Fruit fly (Drosophila melanogaster): Measurements from ENCODE around the gene kon.

kon gene

dm6 chr2L:18503760-18504159, at the start of gene kon (continued):
- TF ChIP-seq tap (tag; optimal IDR thresholded peaks at IDR 0.05) (no peak), dati (GFP tag; IDR thresholded peaks at IDR 0.05) (no peak), NfI (GFP tag; optimal IDR thresholded peaks at IDR 0.05) (no peak), Rfx (GFP tag; IDR thresholded peaks at IDR 0.05) (peak; percentile 28; the same call in 1 of the 2 replicates), tll (GFP tag; optimal IDR thresholded peaks at IDR 0.05) (no peak), Bgb (GFP tag; IDR thresholded peaks at IDR 0.05; ENCODE audit: partially characterized antibody) (peak; percentile 15; the same call in 1 of the 2 replicates), CG12769 (tag; optimal IDR thresholded peaks at IDR 0.05) (peak; percentile 91), CG12219 (GFP tag; optimal IDR thresholded peaks at IDR 0.05) (no peak), ERR (GFP tag; optimal IDR thresholded peaks at IDR 0.05) (no peak), sens (GFP tag) (peak; percentile 82), so (GFP tag; IDR thresholded peaks at IDR 0.05) (0 out of 3 replicates have a peak, but pooled peaks have one; percentile 34), CG7987 (GFP tag; optimal IDR thresholded peaks at IDR 0.05) (no peak), cwo (GFP tag; optimal IDR thresholded peaks at IDR 0.05) (no peak), CG1603 (tag; optimal IDR thresholded peaks at IDR 0.05) (no peak), wdn (GFP tag; IDR thresholded peaks at IDR 0.05) (no peak), CG6791 (GFP tag; IDR thresholded peaks at IDR 0.05; ENCODE audit: partially characterized antibody) (peak; percentile 61; the same call in 2 of the 3 replicates), Vsx1 (GFP tag; optimal IDR thresholded peaks at IDR 0.05) (no peak), CG2202 (tag; optimal IDR thresholded peaks at IDR 0.05) (no peak), hth (optimal IDR thresholded peaks at IDR 0.05) (no peak), Med (GFP tag) (peak; percentile 66), Taf1 (GFP tag; IDR thresholded peaks at IDR 0.05) (no peak), Sox102F (GFP tag; optimal IDR thresholded peaks at IDR 0.05) (no peak), sna (GFP tag; IDR thresholded peaks at IDR 0.05; ENCODE audit: partially characterized antibody) (no peak), Hr78 (GFP tag; optimal IDR thresholded peaks at IDR 0.05) (no peak), seq (GFP tag; IDR thresholded peaks at IDR 0.05) (no peak), CG13287 (GFP tag; IDR thresholded peaks at IDR 0.05; ENCODE audit: partially characterized antibody) (no peak), Mad (GFP tag; optimal IDR thresholded peaks at IDR 0.05) (no peak), scrt (GFP tag; optimal IDR thresholded peaks at IDR 0.05) (no peak), tna (GFP tag; IDR thresholded peaks at IDR 0.05; ENCODE audit: partially characterized antibody) (no peak), CG16863 (GFP tag; optimal IDR thresholded peaks at IDR 0.05) (no peak), CG3281 (GFP tag; optimal IDR thresholded peaks at IDR 0.05) (no peak), stc (GFP tag; IDR thresholded peaks at IDR 0.05) (no peak), HLH54F (GFP tag; optimal IDR thresholded peaks at IDR 0.05) (no peak), CG8089 (GFP tag; optimal IDR thresholded peaks at IDR 0.05) (no peak), CG32532 (GFP tag; IDR thresholded peaks at IDR 0.05) (0 out of 2 replicates have a peak, but pooled peaks have one; percentile 27), CG6272 (GFP tag; IDR thresholded peaks at IDR 0.05) (no peak), zfh1 (GFP tag; IDR thresholded peaks at IDR 0.05) (peak; percentile 54; the same call in 2 of the 3 replicates), CG6689 (GFP tag; IDR thresholded peaks at IDR 0.05) (no peak), tx (GFP tag; optimal IDR thresholded peaks at IDR 0.05) (no peak), CG30020 (tag; optimal IDR thresholded peaks at IDR 0.05) (no peak), Nf-YC (tag; optimal IDR thresholded peaks at IDR 0.05) (no peak), Scr (GFP tag; IDR thresholded peaks at IDR 0.05; ENCODE audit: partially characterized antibody) (peak; percentile 18; the same call in 1 of the 2 replicates), CG2875 (GFP tag; optimal IDR thresholded peaks at IDR 0.05) (no peak), h (optimal IDR thresholded peaks at IDR 0.05) (no peak), slou (GFP tag; optimal IDR thresholded peaks at IDR 0.05) (no peak), Dp (GFP tag; optimal IDR thresholded peaks at IDR 0.05) (no peak), kay (GFP tag; optimal IDR thresholded peaks at IDR 0.05) (no peak), nerfin-2 (GFP tag; IDR thresholded peaks at IDR 0.05; ENCODE audit: partially characterized antibody) (no peak), CG9932 (GFP tag; IDR thresholded peaks at IDR 0.05) (no peak), vnd (GFP tag; IDR thresholded peaks at IDR 0.05; ENCODE audit: partially characterized antibody) (no peak), Lpt (GFP tag; optimal IDR thresholded peaks at IDR 0.05) (no peak)
